Worm (Caenorhabditis elegans): ENCODE data around the gene F13H8.6.

DNA sequence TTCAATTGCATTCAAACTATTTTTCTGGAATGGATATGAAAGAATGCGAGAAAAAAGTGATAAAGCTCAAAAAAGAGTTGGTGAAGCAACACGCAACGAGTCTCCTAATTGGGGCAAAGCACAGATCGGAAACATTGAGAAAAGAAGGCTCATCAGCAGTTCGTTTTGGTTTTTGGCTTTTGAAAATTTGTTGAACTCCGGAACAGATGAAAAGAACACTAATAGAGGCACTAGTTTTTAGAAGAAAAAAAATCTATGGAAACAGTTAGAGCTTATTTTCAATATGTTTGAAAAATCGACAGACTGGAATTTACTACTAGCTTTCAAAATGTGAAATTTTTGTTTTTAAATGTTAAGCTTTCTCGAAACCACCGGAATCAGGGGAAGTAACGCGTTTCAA lies 25.1 kb upstream of the F13H8.6 start:
- TF ChIP-seq F10B5.3 (tag; optimal IDR thresholded peaks at IDR 0.05), result no peak
- no peak for TF ChIP-seq ama-1 (optimal IDR thresholded peaks at IDR 0.05)
- no peak for TF ChIP-seq R02D3.7 (tag; optimal IDR thresholded peaks at IDR 0.05)
- no peak for TF ChIP-seq lin-39 (tag; optimal IDR thresholded peaks at IDR 0.05)
- no peak for TF ChIP-seq gei-8 (GFP tag; optimal IDR thresholded peaks at IDR 0.05)
- TF ChIP-seq F26F4.8 (GFP tag; conservative IDR thresholded peaks at IDR 0.05), result no peak
- no peak for TF ChIP-seq nhr-102 (tag; optimal IDR thresholded peaks at IDR 0.05)
